In the genomic region with DNA sequence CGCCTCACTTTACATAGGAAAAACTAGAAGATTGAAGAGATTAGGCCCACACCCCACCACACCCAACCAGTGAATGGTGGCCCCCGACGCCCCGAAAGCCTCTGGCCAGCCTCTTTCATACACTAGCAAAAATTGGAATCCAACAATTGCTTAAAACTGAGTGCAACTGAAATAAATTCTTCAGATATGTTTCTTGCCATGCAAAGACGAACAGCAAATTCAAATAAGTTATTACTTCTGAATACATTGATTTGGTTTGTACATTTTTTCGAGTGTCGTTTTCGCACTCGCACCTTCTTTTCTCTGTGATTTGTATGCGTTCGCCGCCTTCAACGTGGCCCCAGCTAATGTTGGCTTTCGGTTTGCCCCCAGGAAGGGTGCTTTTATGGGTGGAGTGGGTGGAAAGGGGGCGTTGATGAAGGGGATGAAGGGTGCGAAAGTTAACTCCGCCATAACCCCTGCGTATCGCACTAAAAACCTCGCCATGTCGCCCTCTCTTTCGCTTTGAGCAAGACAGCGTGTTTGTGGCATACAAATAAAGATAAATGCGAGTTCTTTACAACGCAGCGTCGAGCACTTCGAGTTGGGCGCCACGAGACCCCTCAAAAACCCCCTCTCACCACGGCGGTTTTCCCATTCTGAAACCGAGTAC, we compare ENCODE assay signal across 2 fruit fly cellular contexts.
A peak's percentile ranks its signal among the peaks of the same experiment; 100 is the strongest.
TF ChIP-seq lines count a peak whose summit lies in the region.

No protein-coding gene starts in this region.

TF ChIP-seq in whole organism, embryonic, 481 proteins besides CTCF, POLR2A, EP300 and RAD21 (continued from another document and continues in another):
- TF ChIP-seq CG31365 (tag; optimal IDR thresholded peaks at IDR 0.05; lab: Kevin White, UChicago) (no peak), CG6175 (GFP tag; IDR thresholded peaks at IDR 0.05; lab: Robert Waterston, UW) (no peak), ERR (GFP tag; optimal IDR thresholded peaks at IDR 0.05; lab: Kevin White, UChicago) (no peak), Kr (GFP tag; optimal IDR thresholded peaks at IDR 0.05; lab: Kevin White, UChicago) (no peak), ssp (GFP tag; IDR thresholded peaks at IDR 0.05; lab: Robert Waterston, UW) (no peak), CG16863 (GFP tag; optimal IDR thresholded peaks at IDR 0.05; lab: Kevin White, UChicago) (no peak), CG31224 (GFP tag; IDR thresholded peaks at IDR 0.05; lab: Robert Waterston, UW) (no peak), sob (GFP tag; IDR thresholded peaks at IDR 0.05; lab: Robert Waterston, UW) (peak; percentile 58), CG9876 (GFP tag; optimal IDR thresholded peaks at IDR 0.05; lab: Kevin White, UChicago) (no peak), tup (GFP tag; optimal IDR thresholded peaks at IDR 0.05; lab: Kevin White, UChicago) (peak; percentile 8), Aef1 (GFP tag; IDR thresholded peaks at IDR 0.05; lab: Robert Waterston, UW) (peak; percentile 47; the same call in 2 of the 3 replicates), fd96Cb (tag; optimal IDR thresholded peaks at IDR 0.05; lab: Kevin White, UChicago) (no peak), Dek (tag; optimal IDR thresholded peaks at IDR 0.05; lab: Kevin White, UChicago) (peak; percentile 45), CG11504 (tag; optimal IDR thresholded peaks at IDR 0.05; lab: Kevin White, UChicago) (peak; percentile 56), CG1233 (GFP tag; optimal IDR thresholded peaks at IDR 0.05; lab: Kevin White, UChicago) (no peak), NK7.1 (GFP tag; optimal IDR thresholded peaks at IDR 0.05; lab: Kevin White, UChicago) (no peak), CG12942 (GFP tag; optimal IDR thresholded peaks at IDR 0.05; lab: Kevin White, UChicago) (no peak), jing (GFP tag; optimal IDR thresholded peaks at IDR 0.05; lab: Kevin White, UChicago) (no peak), Hr3 (GFP tag; optimal IDR thresholded peaks at IDR 0.05; lab: Kevin White, UChicago) (no peak), CG10979 (tag; optimal IDR thresholded peaks at IDR 0.05; lab: Kevin White, UChicago) (no peak), CG17612 (GFP tag; IDR thresholded peaks at IDR 0.05; lab: Robert Waterston, UW) (no peak), CG10543 (GFP tag; optimal IDR thresholded peaks at IDR 0.05; lab: Kevin White, UChicago) (no peak), CG11723 (GFP tag; optimal IDR thresholded peaks at IDR 0.05; lab: Kevin White, UChicago) (no peak), CG6854 (GFP tag; optimal IDR thresholded peaks at IDR 0.05; lab: Kevin White, UChicago) (no peak), tap (tag; optimal IDR thresholded peaks at IDR 0.05; lab: Kevin White, UChicago) (peak; percentile 29), peb (GFP tag; IDR thresholded peaks at IDR 0.05; lab: Robert Waterston, UW) (0 out of 2 replicates have a peak, but pooled peaks have one; percentile 26), Sin3A (optimal IDR thresholded peaks at IDR 0.05; lab: Kevin White, UChicago) (no peak), CG2202 (tag; optimal IDR thresholded peaks at IDR 0.05; lab: Kevin White, UChicago) (no peak), CG14441 (GFP tag; IDR thresholded peaks at IDR 0.05; lab: Robert Waterston, UW) (no peak), CG6272 (GFP tag; IDR thresholded peaks at IDR 0.05; lab: Robert Waterston, UW) (no peak), Asciz (GFP tag; optimal IDR thresholded peaks at IDR 0.05; lab: Kevin White, UChicago) (no peak), mirr (GFP tag; optimal IDR thresholded peaks at IDR 0.05; lab: Kevin White, UChicago) (no peak), CG9932 (GFP tag; IDR thresholded peaks at IDR 0.05; lab: Robert Waterston, UW) (no peak), ken (GFP tag; IDR thresholded peaks at IDR 0.05; lab: Robert Waterston, UW) (no peak), Stat92E (GFP tag; optimal IDR thresholded peaks at IDR 0.05; lab: Kevin White, UChicago) (no peak), Bgb (GFP tag; IDR thresholded peaks at IDR 0.05; lab: Robert Waterston, UW; ENCODE audit: partially characterized antibody) (no peak), CG11398 (GFP tag; optimal IDR thresholded peaks at IDR 0.05; lab: Kevin White, UChicago) (no peak), CkIIα-i1 (GFP tag; IDR thresholded peaks at IDR 0.05; lab: Robert Waterston, UW) (no peak), Doc3 (GFP tag; IDR thresholded peaks at IDR 0.05; lab: Robert Waterston, UW; ENCODE audit: partially characterized antibody) (no peak), Elba2 (GFP tag; optimal IDR thresholded peaks at IDR 0.05; lab: Kevin White, UChicago) (no peak), Side (GFP tag; optimal IDR thresholded peaks at IDR 0.05; lab: Kevin White, UChicago) (no peak), CG15514 (GFP tag; optimal IDR thresholded peaks at IDR 0.05; lab: Kevin White, UChicago) (peak; percentile 39), kay (GFP tag; optimal IDR thresholded peaks at IDR 0.05; lab: Kevin White, UChicago) (no peak), Lhr (GFP tag; optimal IDR thresholded peaks at IDR 0.05; lab: Kevin White, UChicago) (no peak), CG13287 (GFP tag; IDR thresholded peaks at IDR 0.05; lab: Robert Waterston, UW; ENCODE audit: partially characterized antibody) (no peak), CG10959 (GFP tag; IDR thresholded peaks at IDR 0.05; lab: Robert Waterston, UW) (no peak), gfzf (GFP tag; optimal IDR thresholded peaks at IDR 0.05; lab: Kevin White, UChicago) (no peak), CG10209 (GFP tag; optimal IDR thresholded peaks at IDR 0.05; lab: Kevin White, UChicago) (peak; percentile 6), NfI (GFP tag; optimal IDR thresholded peaks at IDR 0.05; lab: Kevin White, UChicago) (peak; percentile 50), disco-r (GFP tag; optimal IDR thresholded peaks at IDR 0.05; lab: Kevin White, UChicago) (no peak), Mrtf (GFP tag; IDR thresholded peaks at IDR 0.05; lab: Robert Waterston, UW) (peak; percentile 45; the same call in 1 of the 3 replicates), CG5953 (GFP tag; IDR thresholded peaks at IDR 0.05; lab: Robert Waterston, UW) (no peak), CG2678 (tag; optimal IDR thresholded peaks at IDR 0.05; lab: Kevin White, UChicago) (peak; percentile 54), gsb-n (tag; optimal IDR thresholded peaks at IDR 0.05; lab: Kevin White, UChicago) (no peak), h (optimal IDR thresholded peaks at IDR 0.05; lab: Kevin White, UChicago) (no peak), Hr78 (GFP tag; optimal IDR thresholded peaks at IDR 0.05; lab: Kevin White, UChicago) (no peak), nau (GFP tag; optimal IDR thresholded peaks at IDR 0.05; lab: Kevin White, UChicago) (no peak), pum (GFP tag; optimal IDR thresholded peaks at IDR 0.05; lab: Kevin White, UChicago) (no peak), amos (GFP tag; IDR thresholded peaks at IDR 0.05; lab: Robert Waterston, UW; ENCODE audit: partially characterized antibody) (no peak), az2 (GFP tag; optimal IDR thresholded peaks at IDR 0.05; lab: Kevin White, UChicago) (peak; percentile 27), CG11247 (GFP tag; IDR thresholded peaks at IDR 0.05; lab: Robert Waterston, UW) (no peak), CG34224 (GFP tag; IDR thresholded peaks at IDR 0.05; lab: Robert Waterston, UW; ENCODE audit: partially characterized antibody) (no peak), hbn (GFP tag; IDR thresholded peaks at IDR 0.05; lab: Robert Waterston, UW; ENCODE audit: partially characterized antibody) (no peak), otp (GFP tag; IDR thresholded peaks at IDR 0.05; lab: Robert Waterston, UW) (no peak)

TF ChIP-seq in whole organism, prepupa, 60 proteins besides CTCF, POLR2A, EP300 and RAD21 (continued from another document):
- TF ChIP-seq lz (GFP tag; optimal IDR thresholded peaks at IDR 0.05; lab: Kevin White, UChicago) (no peak), Sox102F (GFP tag; optimal IDR thresholded peaks at IDR 0.05; lab: Kevin White, UChicago) (no peak), pdm3 (GFP tag; optimal IDR thresholded peaks at IDR 0.05; lab: Kevin White, UChicago) (no peak), eg (GFP tag; IDR thresholded peaks at IDR 0.05; lab: Robert Waterston, UW) (peak; percentile 52; the same call in 2 of the 3 replicates), Hr4 (GFP tag; optimal IDR thresholded peaks at IDR 0.05; lab: Kevin White, UChicago) (no peak), Ets21C (GFP tag; optimal IDR thresholded peaks at IDR 0.05; lab: Kevin White, UChicago) (no peak)
